Worm (Caenorhabditis elegans) whole organism, L3 larva: ENCODE results near the gene Y81B9A.1.
A peak's percentile ranks its signal among the peaks of the same experiment; 100 is the strongest.

Source experiments
- R02D3.7 ChIP-seq: fragments of 150-350 bp; optimal IDR thresholded peaks from 2 replicates; lab custom pipeline; 2014; ENCODE audit warnings: missing biosample characterization, missing genetic modification characterization
- ZK546.5 ChIP-seq: sonication (generic microtip); optimal IDR thresholded peaks from 2 replicates; lab custom pipeline; 2017; ENCODE audit warnings: missing biosample characterization, missing genetic modification characterization
- ceh-16 ChIP-seq: sonication (generic microtip); optimal IDR thresholded peaks from 2 replicates; lab custom pipeline; 2017; ENCODE audit warnings: missing biosample characterization, missing genetic modification characterization
- daf-12 ChIP-seq: fragments of 150-350 bp; optimal IDR thresholded peaks from 2 replicates; lab custom pipeline; 2014; ENCODE audit warnings: missing biosample characterization, missing genetic modification reagents, missing genetic modification characterization
- egl-27 ChIP-seq: sonication (generic microtip); optimal IDR thresholded peaks from 4 replicates; lab custom pipeline; 2017; ENCODE audit warnings: missing biosample characterization, missing genetic modification reagents, missing genetic modification characterization
- elt-1 ChIP-seq: fragments of 150-350 bp; optimal IDR thresholded peaks from 2 replicates; lab custom pipeline; 2014; ENCODE audit warnings: missing biosample characterization, missing genetic modification characterization
- elt-2 ChIP-seq: sonication (generic microtip); optimal IDR thresholded peaks from 2 replicates; lab custom pipeline; 2016; ENCODE audit warnings: missing genetic modification reagents, mild to moderate bottlenecking, missing genetic modification characterization, missing compliant biosample characterization
- fos-1 ChIP-seq: fragments of 150-350 bp; optimal IDR thresholded peaks from 2 replicates; lab custom pipeline; 2014; ENCODE audit warnings: missing biosample characterization, missing genetic modification characterization
- jun-1 ChIP-seq: fragments of 150-350 bp; optimal IDR thresholded peaks from 2 replicates; lab custom pipeline; 2014; ENCODE audit warnings: missing biosample characterization, missing genetic modification reagents, missing genetic modification characterization
- lin-39 ChIP-seq: fragments of 150-350 bp; optimal IDR thresholded peaks from 2 replicates; lab custom pipeline; 2018; ENCODE audit warnings: missing biosample characterization, missing genetic modification reagents, missing genetic modification characterization
- mdl-1 ChIP-seq: fragments of 150-350 bp; optimal IDR thresholded peaks from 2 replicates; lab custom pipeline; 2014; ENCODE audit warnings: missing biosample characterization, missing genetic modification characterization
- nhr-11 ChIP-seq: fragments of 150-350 bp; optimal IDR thresholded peaks from 2 replicates; lab custom pipeline; 2014; ENCODE audit warnings: missing biosample characterization, missing genetic modification characterization
- nhr-12 ChIP-seq: fragments of 150-350 bp; optimal IDR thresholded peaks from 2 replicates; lab custom pipeline; 2014; ENCODE audit warnings: missing biosample characterization, missing genetic modification characterization
- nhr-237 ChIP-seq: fragments of 150-350 bp; optimal IDR thresholded peaks from 2 replicates; lab custom pipeline; 2014; ENCODE audit warnings: missing biosample characterization, missing genetic modification characterization
- nhr-28 ChIP-seq: fragments of 150-350 bp; optimal IDR thresholded peaks from 2 replicates; lab custom pipeline; 2014; ENCODE audit warnings: missing biosample characterization, missing genetic modification characterization
- nhr-43 ChIP-seq: sonication (generic microtip); optimal IDR thresholded peaks from 2 replicates; lab custom pipeline; 2016; ENCODE audit warnings: mild to moderate bottlenecking, missing genetic modification characterization, missing compliant biosample characterization; ENCODE audit not compliant: poor library complexity, severe bottlenecking
- nhr-67 ChIP-seq: fragments of 150-350 bp; optimal IDR thresholded peaks from 2 replicates; lab custom pipeline; 2014; ENCODE audit warnings: missing biosample characterization, missing genetic modification characterization
- nhr-76 ChIP-seq: fragments of 150-350 bp; sonication (generic microtip); optimal IDR thresholded peaks from 5 replicates; lab custom pipeline; 2014; ENCODE audit warnings: missing biosample characterization, missing genetic modification characterization
- pha-4 ChIP-seq: fragments of 150-350 bp; optimal IDR thresholded peaks from 2 replicates; lab custom pipeline; 2014; ENCODE audit warnings: missing biosample characterization, missing genetic modification reagents, missing genetic modification characterization
- pqm-1 ChIP-seq: fragments of 150-350 bp; optimal IDR thresholded peaks from 2 replicates; lab custom pipeline; 2017; ENCODE audit warnings: missing biosample characterization, missing genetic modification characterization, inconsistent platforms
- sea-2 ChIP-seq: fragments of 150-350 bp; sonication (generic microtip); optimal IDR thresholded peaks from 4 replicates; lab custom pipeline; 2014; ENCODE audit warnings: missing biosample characterization, missing genetic modification reagents, missing genetic modification characterization
- skn-1 ChIP-seq: fragments of 150-350 bp; optimal IDR thresholded peaks from 2 replicates; lab custom pipeline; 2014; ENCODE audit warnings: missing biosample characterization, missing genetic modification characterization
- snpc-4 ChIP-seq: fragments of 150-350 bp; optimal IDR thresholded peaks from 2 replicates; lab custom pipeline; 2014; ENCODE audit warnings: missing biosample characterization, missing genetic modification characterization
- tbx-2 ChIP-seq: sonication (generic microtip); optimal IDR thresholded peaks from 2 replicates; lab custom pipeline; 2016; ENCODE audit warnings: mild to moderate bottlenecking, missing genetic modification characterization, missing compliant biosample characterization
- unc-62 ChIP-seq: fragments of 150-350 bp; sonication (generic microtip); optimal IDR thresholded peaks from 4 replicates; lab custom pipeline; 2014; ENCODE audit warnings: missing biosample characterization, missing genetic modification reagents, missing genetic modification characterization
- zag-1 ChIP-seq: fragments of 150-350 bp; optimal IDR thresholded peaks from 2 replicates; lab custom pipeline; 2014; ENCODE audit warnings: missing biosample characterization, missing genetic modification characterization
- ztf-11 ChIP-seq: fragments of 150-350 bp; optimal IDR thresholded peaks from 2 replicates; lab custom pipeline; 2014; ENCODE audit warnings: missing biosample characterization, missing genetic modification characterization
- ztf-4 ChIP-seq: fragments of 150-350 bp; optimal IDR thresholded peaks from 2 replicates; lab custom pipeline; 2014; ENCODE audit warnings: missing biosample characterization, missing genetic modification characterization

Gene Y81B9A.1

DNA sequence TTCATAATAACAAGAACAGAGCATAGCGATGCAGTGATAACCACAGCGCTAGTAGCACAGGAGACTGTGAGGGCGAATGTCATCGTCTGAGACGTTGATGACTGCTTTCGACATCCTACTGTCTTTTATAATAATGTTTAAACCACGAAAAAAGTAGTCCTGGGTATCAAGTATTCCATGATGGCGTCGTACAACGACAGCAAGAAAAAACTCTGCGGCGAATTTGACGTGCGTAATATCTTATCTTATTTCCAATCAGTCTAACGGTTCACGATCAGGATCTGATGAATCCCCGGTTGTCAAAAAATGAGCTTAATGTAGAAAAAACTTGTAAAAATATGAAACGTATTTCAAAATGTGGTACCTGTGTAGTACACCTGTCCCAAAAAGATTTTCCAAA lies 42.3 kb downstream of the Y81B9A.1 start, which contains the start of gene col-175:
TSS of gene col-175 (minus strand) at position 101 of the 400 bp plus-strand sequence.
- TF ChIP-seq egl-27 (tag; lab: Kevin White, UChicago) (no peak), ztf-11 (tag; lab: Kevin White, UChicago) (no peak), fos-1 (tag; lab: Kevin White, UChicago) (no peak), nhr-12 (tag; lab: Kevin White, UChicago) (no peak), snpc-4 (tag; lab: Kevin White, UChicago) (no peak), unc-62 (GFP tag; lab: Kevin White, UChicago) (no peak), nhr-28 (tag; lab: Kevin White, UChicago) (no peak), mdl-1 (tag; lab: Kevin White, UChicago) (no peak), sea-2 (no peak), nhr-67 (tag; lab: Kevin White, UChicago) (no peak), skn-1 (tag; lab: Kevin White, UChicago) (no peak), pqm-1 (tag; lab: Kevin White, UChicago) (no peak), zag-1 (tag; lab: Kevin White, UChicago) (no peak), elt-1 (no peak)

DNA sequence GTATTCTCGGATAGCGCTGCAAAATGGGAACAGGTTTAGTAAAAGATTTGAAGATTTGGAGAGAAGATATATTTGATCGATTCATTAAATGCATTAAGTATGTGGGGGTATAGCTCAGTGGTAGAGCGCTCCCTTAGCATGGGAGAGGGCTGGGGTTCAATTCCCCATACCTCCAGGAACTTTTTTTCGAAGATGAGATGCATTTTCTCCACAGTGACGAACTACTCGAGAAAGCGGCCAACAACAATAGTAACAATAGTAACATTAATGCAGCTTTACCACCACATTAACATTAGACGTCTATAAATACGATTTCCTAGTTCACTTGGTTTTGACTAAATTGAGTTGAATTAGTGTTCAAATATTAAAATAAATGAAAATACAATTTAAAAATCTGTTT lies 45.5 kb downstream of the Y81B9A.1 start:
- TF ChIP-seq nhr-43 (peak; percentile 66), nhr-11 (tag; lab: Kevin White, UChicago) (no peak)

DNA sequence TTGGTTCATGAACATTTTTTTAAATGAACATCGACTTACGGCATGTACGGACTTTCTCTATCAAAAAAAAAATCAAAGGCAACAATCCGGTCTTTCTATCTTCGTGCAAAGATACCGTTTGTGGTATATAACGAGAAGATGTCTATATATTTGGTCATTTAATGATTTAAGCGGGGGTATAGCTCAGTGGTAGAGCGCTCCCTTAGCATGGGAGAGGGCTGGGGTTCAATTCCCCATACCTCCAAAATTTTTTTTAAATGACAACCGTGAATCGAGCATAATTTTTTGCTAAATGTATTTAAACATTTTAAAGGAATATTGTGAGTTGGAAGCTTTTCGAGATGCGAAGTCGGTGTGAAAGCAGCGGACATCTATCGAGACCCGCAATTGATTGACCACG lies 46.4 kb downstream of the Y81B9A.1 start:
- no peak for TF ChIP-seq R02D3.7 (tag; lab: Kevin White, UChicago)
- TF ChIP-seq egl-27 (tag; lab: Kevin White, UChicago), result no peak
- no peak for TF ChIP-seq ztf-4 (tag; lab: Kevin White, UChicago)
- TF ChIP-seq nhr-43, result peak; percentile 45
- TF ChIP-seq snpc-4 (tag; lab: Kevin White, UChicago), result no peak
- peak; percentile 2 for TF ChIP-seq tbx-2
- no peak for TF ChIP-seq zag-1 (tag; lab: Kevin White, UChicago)
- no peak for TF ChIP-seq lin-39
- TF ChIP-seq nhr-237, result no peak
- no peak for TF ChIP-seq nhr-12 (tag; lab: Kevin White, UChicago)

DNA sequence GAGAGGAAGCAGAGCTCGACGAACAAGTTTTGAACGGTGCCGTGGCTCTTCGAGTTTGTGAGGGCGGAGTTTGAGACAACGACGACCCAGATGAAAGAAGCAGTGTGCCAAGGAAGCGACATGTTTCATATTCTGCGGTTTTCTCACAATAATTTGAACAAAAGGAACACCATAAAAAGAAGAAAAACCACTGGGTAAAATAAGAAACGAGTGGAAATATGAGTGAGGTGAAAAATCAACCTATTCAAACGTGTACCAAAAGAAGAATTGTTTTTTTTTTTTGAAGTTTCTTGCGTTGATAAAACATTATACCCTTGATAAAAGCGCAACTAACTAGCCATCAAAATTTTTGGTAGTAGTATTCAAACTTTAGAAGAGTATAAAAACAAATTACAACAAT lies 49.9 kb downstream of the Y81B9A.1 start, which contains the start of gene lgc-4:
TSS of gene lgc-4 (minus strand) at position 101 of the 400 bp plus-strand sequence.
- TF ChIP-seq elt-2, result no peak
- no peak for TF ChIP-seq ceh-16 (tag; lab: Kevin White, UChicago)
- no peak for TF ChIP-seq ztf-4 (tag; lab: Kevin White, UChicago)
- no peak for TF ChIP-seq nhr-237
- TF ChIP-seq ZK546.5 (tag; lab: Kevin White, UChicago), result no peak
- TF ChIP-seq ztf-11 (tag; lab: Kevin White, UChicago), result no peak
- TF ChIP-seq egl-27 (tag; lab: Kevin White, UChicago), result no peak

DNA sequence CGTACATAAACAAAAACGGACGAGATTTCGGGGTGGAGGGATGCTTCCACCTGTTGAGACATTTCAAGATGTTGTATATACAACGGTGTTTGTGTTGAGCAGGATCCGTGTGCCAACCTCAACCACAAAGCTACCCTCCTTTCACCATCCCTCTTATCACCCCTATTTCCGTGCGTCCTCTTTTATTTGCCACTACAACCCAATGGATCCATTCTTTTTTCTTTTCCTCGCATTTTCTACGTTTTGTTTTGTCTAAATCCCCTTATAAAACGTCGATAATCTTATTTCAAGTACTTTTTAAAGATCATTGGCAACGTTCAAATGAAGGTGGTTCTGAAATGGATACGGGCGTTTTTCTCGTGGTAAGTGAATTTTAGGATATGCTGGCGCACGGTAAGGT lies 51.0 kb downstream of the Y81B9A.1 start, which contains the start of gene gpa-12:
TSS of gene gpa-12 (plus strand) at position 301 of the 400 bp plus-strand sequence.
- TF ChIP-seq unc-62 (GFP tag; lab: Kevin White, UChicago) (no peak), nhr-76 (no peak), elt-2 (no peak), nhr-11 (tag; lab: Kevin White, UChicago) (no peak), nhr-43 (no peak), zag-1 (tag; lab: Kevin White, UChicago) (no peak), skn-1 (tag; lab: Kevin White, UChicago) (no peak), mdl-1 (tag; lab: Kevin White, UChicago) (no peak), jun-1 (tag; lab: Kevin White, UChicago) (no peak), daf-12 (tag; lab: Kevin White, UChicago) (no peak), pha-4 (tag; lab: Kevin White, UChicago) (no peak)
